Fruit fly (Drosophila melanogaster): ENCODE results near the gene slx1.

Gene slx1

DNA sequence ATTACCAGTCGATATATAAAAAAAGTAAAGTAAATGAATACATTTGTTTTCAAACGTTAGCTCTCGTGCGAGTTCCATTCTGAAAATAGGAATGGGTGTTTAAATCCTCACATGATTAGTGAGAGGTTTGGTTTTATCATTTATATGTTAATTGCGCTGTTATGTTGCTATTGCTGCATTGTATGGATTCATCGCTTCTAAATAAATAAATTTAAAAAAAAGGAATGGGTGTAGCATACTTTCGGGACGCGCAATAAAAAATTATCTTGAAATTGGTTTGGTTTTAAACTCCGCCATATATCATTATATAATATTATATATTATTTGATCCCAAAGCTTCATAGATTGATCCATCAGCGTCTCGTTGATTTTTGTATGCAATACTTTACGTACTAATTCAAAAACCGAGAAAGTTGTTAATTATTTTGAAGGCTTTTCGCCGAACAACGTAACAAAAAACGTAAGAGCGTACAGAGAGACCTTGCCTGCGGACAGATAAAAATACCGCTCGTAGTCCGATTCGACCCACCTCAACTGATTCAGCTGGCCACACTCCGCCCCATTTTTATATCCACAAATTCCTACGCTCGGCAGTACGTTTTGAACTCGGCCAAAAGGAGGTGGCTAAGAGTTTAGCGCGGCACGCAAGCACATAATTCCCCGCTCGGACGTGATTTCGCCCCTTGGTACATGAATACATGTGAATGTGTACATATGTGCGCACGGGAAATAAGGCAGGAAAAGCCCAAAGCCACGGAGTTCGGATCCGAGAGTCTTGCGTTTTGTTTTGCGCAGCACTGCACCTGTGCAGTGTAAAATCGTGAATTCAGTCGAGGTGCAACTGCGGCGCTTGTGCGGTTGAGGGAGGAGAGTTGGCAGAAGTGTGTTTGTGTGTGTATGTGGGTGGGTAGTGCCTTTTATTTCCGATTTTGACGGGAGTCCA lies 17.5 kb downstream of the slx1 start, which contains the start of gene smash (continued):
- TF ChIP-seq NfI (GFP tag; optimal IDR thresholded peaks at IDR 0.05) (peak; percentile 10), pfk (GFP tag; optimal IDR thresholded peaks at IDR 0.05) (no peak), Ets97D (GFP tag; optimal IDR thresholded peaks at IDR 0.05) (peak; percentile 76), CG34376 (GFP tag; optimal IDR thresholded peaks at IDR 0.05) (peak; percentile 51), zen (tag; optimal IDR thresholded peaks at IDR 0.05) (no peak), Awh (GFP tag; IDR thresholded peaks at IDR 0.05) (0 out of 2 replicates have a peak, but pooled peaks have one; percentile 11)

DNA sequence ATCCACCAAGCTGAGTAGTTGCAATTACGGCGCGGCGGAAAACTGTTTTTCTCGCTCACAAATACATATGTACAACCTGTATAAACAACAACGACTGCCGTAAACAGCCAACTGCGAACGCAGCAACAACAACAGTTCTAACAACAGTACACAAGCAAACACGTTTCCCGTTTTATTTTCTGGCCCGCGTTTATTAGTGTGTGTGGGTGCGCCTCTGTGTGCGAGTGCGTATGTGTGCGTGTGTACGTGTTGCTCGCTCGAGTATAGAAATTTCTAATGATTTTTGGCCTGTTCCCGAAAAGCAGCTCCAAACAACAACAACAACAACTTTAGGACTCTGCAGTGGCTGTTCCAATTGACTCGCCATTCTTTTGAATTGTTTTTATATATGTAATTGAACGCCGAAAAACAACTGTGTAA lies 18.2 kb downstream of the slx1 start:
- TF ChIP-seq CG10431 (GFP tag; optimal IDR thresholded peaks at IDR 0.05) (peak; percentile 23), tio (GFP tag; optimal IDR thresholded peaks at IDR 0.05) (no peak), onecut (GFP tag; IDR thresholded peaks at IDR 0.05) (peak; percentile 67), CG3281 (GFP tag; optimal IDR thresholded peaks at IDR 0.05) (peak; percentile 4), CrebB (tag; optimal IDR thresholded peaks at IDR 0.05) (peak; percentile 28), CG11247 (GFP tag; IDR thresholded peaks at IDR 0.05) (peak; percentile 26; the same call in 1 of the 2 replicates), CG4360 (GFP tag; IDR thresholded peaks at IDR 0.05) (peak; percentile 95), schlank (tag; optimal IDR thresholded peaks at IDR 0.05) (peak; percentile 28), fd3F (GFP tag; optimal IDR thresholded peaks at IDR 0.05) (peak; percentile 7), gsb-n (tag; optimal IDR thresholded peaks at IDR 0.05) (no peak), Fer3 (tag; optimal IDR thresholded peaks at IDR 0.05) (peak; percentile 15), stc (GFP tag; IDR thresholded peaks at IDR 0.05) (no peak), kni (GFP tag; optimal IDR thresholded peaks at IDR 0.05) (peak; percentile 94), CG11723 (GFP tag; optimal IDR thresholded peaks at IDR 0.05) (peak; percentile 60), D (optimal IDR thresholded peaks at IDR 0.05) (no peak), D (GFP tag; optimal IDR thresholded peaks at IDR 0.05) (peak; percentile 16), bcd (GFP tag; optimal IDR thresholded peaks at IDR 0.05) (no peak), ara (GFP tag; IDR thresholded peaks at IDR 0.05) (peak; percentile 13; the same call in 1 of the 2 replicates), fd64A (GFP tag; optimal IDR thresholded peaks at IDR 0.05) (peak; percentile 13), CG8290 (GFP tag; optimal IDR thresholded peaks at IDR 0.05) (no peak), CG8290 (tag; optimal IDR thresholded peaks at IDR 0.05) (peak in 1 of 2 experiments; percentile 54), CG17912 (GFP tag; optimal IDR thresholded peaks at IDR 0.05) (peak; percentile 5), yki (optimal IDR thresholded peaks at IDR 0.05) (no peak), CG3407 (GFP tag; optimal IDR thresholded peaks at IDR 0.05) (peak; percentile 11), CG9932 (GFP tag; IDR thresholded peaks at IDR 0.05) (peak; percentile 32; the same call in 1 of the 2 replicates), MTF-1 (GFP tag; optimal IDR thresholded peaks at IDR 0.05; ENCODE audit: borderline replicate concordance) (peak; percentile 45), twi (tag; optimal IDR thresholded peaks at IDR 0.05) (peak; percentile 39), CG10543 (GFP tag; optimal IDR thresholded peaks at IDR 0.05) (peak; percentile 88), scrt (GFP tag; optimal IDR thresholded peaks at IDR 0.05) (peak; percentile 64), Med (GFP tag) (peak; percentile 86), cg (GFP tag; optimal IDR thresholded peaks at IDR 0.05) (peak; percentile 93), CG4730 (GFP tag; IDR thresholded peaks at IDR 0.05) (no peak), CG11695 (GFP tag; IDR thresholded peaks at IDR 0.05) (0 out of 3 replicates have a peak, but pooled peaks have one; percentile 22), Xrp1 (GFP tag; IDR thresholded peaks at IDR 0.05) (peak; percentile 37), Atf6 (GFP tag; IDR thresholded peaks at IDR 0.05) (0 out of 2 replicates have a peak, but pooled peaks have one; percentile 18), CG12299 (tag; optimal IDR thresholded peaks at IDR 0.05) (peak; percentile 39), Rfx (GFP tag; IDR thresholded peaks at IDR 0.05) (peak; percentile 54), rib (GFP tag; IDR thresholded peaks at IDR 0.05) (peak; percentile 10; the same call in 1 of the 2 replicates), CG12155 (GFP tag; optimal IDR thresholded peaks at IDR 0.05) (no peak), mld (GFP tag; IDR thresholded peaks at IDR 0.05; ENCODE audit: partially characterized antibody) (no peak), CG17359 (tag; optimal IDR thresholded peaks at IDR 0.05) (no peak)
